Fruit fly (Drosophila melanogaster) whole organism, embryonic: ENCODE data around the gene CG5376.
A peak's percentile ranks its signal among the peaks of the same experiment; 100 is the strongest.

Source experiments
- Adf1 ChIP-seq: fragments of 200-800 bp; sonication (Bioruptor generic); IDR thresholded peaks from 2 replicates; pipeline ENCODE4 v1.3.6; 2022; ENCODE audit warnings: missing biosample characterization, missing genetic modification characterization
- Awh ChIP-seq: fragments of 200-800 bp; sonication (Bioruptor generic); IDR thresholded peaks from 2 replicates; pipeline ENCODE4, ENCODE4 v1.3.6; 2022; ENCODE audit warnings: missing biosample characterization, missing genetic modification characterization
- CG10209 ChIP-seq: fragments of 200-800 bp; sonication (Bioruptor generic); optimal IDR thresholded peaks from 3 replicates; lab custom pipeline; 2017; ENCODE audit warnings: missing biosample characterization, mild to moderate bottlenecking, missing genetic modification characterization, missing genetic modification reagents
- CG12391 ChIP-seq: fragments of 200-800 bp; sonication (Bioruptor generic); optimal IDR thresholded peaks from 3 replicates; lab custom pipeline; 2018; ENCODE audit warnings: missing biosample characterization, mild to moderate bottlenecking, missing genetic modification characterization, moderate library complexity
- CG13123 ChIP-seq: fragments of 200-800 bp; sonication (Bioruptor generic); optimal IDR thresholded peaks from 2 replicates; lab custom pipeline; 2016; ENCODE audit warnings: missing biosample characterization, missing genetic modification characterization
- CG15011 ChIP-seq: fragments of 200-800 bp; sonication (Bioruptor generic); optimal IDR thresholded peaks from 3 replicates; lab custom pipeline; 2018; ENCODE audit warnings: missing biosample characterization, mild to moderate bottlenecking, missing genetic modification characterization
- CG1602 ChIP-seq: fragments of 200-800 bp; sonication (Bioruptor generic); optimal IDR thresholded peaks from 3 replicates; lab custom pipeline; 2016; ENCODE audit warnings: missing biosample characterization, missing genetic modification characterization
- CG18011 ChIP-seq: fragments of 200-800 bp; sonication (Bioruptor generic); optimal IDR thresholded peaks from 2 replicates; lab custom pipeline; 2017; ENCODE audit warnings: missing biosample characterization, missing genetic modification characterization, mild to moderate bottlenecking, moderate library complexity, missing genotype
- CG2678 ChIP-seq: fragments of 200-800 bp; sonication (Bioruptor generic); optimal IDR thresholded peaks from 3 replicates; lab custom pipeline; 2019; ENCODE audit warnings: missing biosample characterization, mild to moderate bottlenecking, missing genetic modification characterization, moderate library complexity
- CG2889 ChIP-seq: fragments of 200-800 bp; sonication (Bioruptor generic); IDR thresholded peaks from 3 replicates; pipeline ENCODE4 v1.3.6; 2022; ENCODE audit warnings: missing biosample characterization, missing genetic modification characterization
- CG30403 ChIP-seq: fragments of 200-800 bp; sonication (Bioruptor generic); optimal IDR thresholded peaks from 3 replicates; lab custom pipeline; 2016; ENCODE audit warnings: missing biosample characterization, missing genetic modification characterization
- CG3847 ChIP-seq: fragments of 200-800 bp; sonication (Bioruptor generic); IDR thresholded peaks from 2 replicates; pipeline ENCODE4 v1.3.6; 2022; ENCODE audit warnings: missing biosample characterization, missing genetic modification characterization
- CG8089 ChIP-seq: fragments of 200-800 bp; sonication (Bioruptor generic); optimal IDR thresholded peaks from 3 replicates; lab custom pipeline; 2016; ENCODE audit warnings: missing biosample characterization, missing genetic modification characterization
- CG8765 ChIP-seq: fragments of 200-800 bp; sonication (Bioruptor generic); IDR thresholded peaks from 2 replicates; pipeline ENCODE4 v1.3.6; 2022; ENCODE audit warnings: missing biosample characterization, missing genetic modification characterization
- CG8944 ChIP-seq: fragments of 200-800 bp; sonication (Bioruptor generic); optimal IDR thresholded peaks from 3 replicates; lab custom pipeline; 2016; ENCODE audit warnings: missing biosample characterization, missing genetic modification characterization
- CHES-1-like ChIP-seq: fragments of 200-800 bp; sonication (Bioruptor generic); optimal IDR thresholded peaks from 2 replicates; lab custom pipeline; 2016; ENCODE audit warnings: missing biosample characterization, missing genetic modification characterization
- Camta ChIP-seq: fragments of 200-800 bp; sonication (Bioruptor generic); optimal IDR thresholded peaks from 2 replicates; lab custom pipeline; 2016; ENCODE audit warnings: missing biosample characterization, missing genetic modification characterization
- Chrac-16 ChIP-seq: fragments of 200-800 bp; sonication (Bioruptor generic); optimal IDR thresholded peaks from 3 replicates; lab custom pipeline; 2016; ENCODE audit warnings: missing biosample characterization, missing genetic modification characterization
- Dref ChIP-seq: fragments of 200-800 bp; sonication (Bioruptor generic); IDR thresholded peaks from 2 replicates; pipeline ENCODE4 v1.3.6; 2022; ENCODE audit warnings: missing biosample characterization, missing genetic modification characterization
- Gug ChIP-seq: fragments of 200-800 bp; sonication (Bioruptor generic); IDR thresholded peaks from 4 replicates; pipeline ENCODE4 v1.3.6; 2022; ENCODE audit warnings: missing biosample characterization, missing genetic modification characterization
- HmgD ChIP-seq: fragments of 200-800 bp; sonication (Bioruptor generic); optimal IDR thresholded peaks from 3 replicates; lab custom pipeline; 2016; ENCODE audit warnings: missing biosample characterization, missing genetic modification characterization
- Hmr ChIP-seq: fragments of 200-800 bp; sonication (Bioruptor generic); optimal IDR thresholded peaks from 3 replicates; lab custom pipeline; 2017; ENCODE audit warnings: mild to moderate bottlenecking, missing biosample characterization, missing genetic modification reagents, missing genetic modification characterization
- Hsf ChIP-seq: fragments of 200-800 bp; sonication (Bioruptor generic); optimal IDR thresholded peaks from 3 replicates; lab custom pipeline; 2016; ENCODE audit warnings: missing biosample characterization, missing genetic modification characterization
- MESR4 ChIP-seq: fragments of 200-800 bp; sonication (Bioruptor generic); optimal IDR thresholded peaks from 2 replicates; lab custom pipeline; 2018; ENCODE audit warnings: missing biosample characterization, mild to moderate bottlenecking, missing genetic modification characterization, moderate library complexity
- Mad ChIP-seq: fragments of 200-800 bp; sonication (Bioruptor generic); optimal IDR thresholded peaks from 2 replicates; lab custom pipeline; 2016; ENCODE audit warnings: missing biosample characterization, missing genetic modification characterization
- Med ChIP-seq: fragments of 200-800 bp; sonication (Bioruptor generic); peaks from one replicate; lab custom pipeline; 2016; ENCODE audit warnings: missing biosample characterization, missing genetic modification characterization, mild to moderate bottlenecking, inconsistent platforms, moderate library complexity
- NC2α ChIP-seq: fragments of 200-800 bp; sonication (Bioruptor generic); optimal IDR thresholded peaks from 2 replicates; lab custom pipeline; 2016; ENCODE audit warnings: missing biosample characterization, missing genetic modification characterization
- Neu2 ChIP-seq: fragments of 200-800 bp; sonication (Bioruptor generic); optimal IDR thresholded peaks from 3 replicates; lab custom pipeline; 2016; ENCODE audit warnings: missing biosample characterization, missing genetic modification characterization, borderline replicate concordance
- Poxn ChIP-seq: fragments of 200-800 bp; sonication (Bioruptor generic); IDR thresholded peaks from 2 replicates; pipeline ENCODE4 v1.3.6; 2022; ENCODE audit warnings: missing biosample characterization, missing genetic modification characterization
- Trl ChIP-seq, 3 experiments: fragments of >200 bp in 2 of 3; fragments of 200-800 bp in 1 of 3; sonication (Bioruptor generic) in 1 of 3; optimal IDR thresholded peaks; 2 replicates in 1 of 3; 3 replicates in 2 of 3; lab custom pipeline; 2016 to 2017; ENCODE audit warnings: missing biosample characterization in 1 of 3, missing genetic modification characterization in 1 of 3
- dmrt99B ChIP-seq: fragments of 200-800 bp; sonication (Bioruptor generic); optimal IDR thresholded peaks from 2 replicates; lab custom pipeline; 2018; ENCODE audit warnings: missing biosample characterization, mild to moderate bottlenecking, missing genetic modification characterization, moderate library complexity
- fd3F ChIP-seq: fragments of 200-800 bp; sonication (Bioruptor generic); optimal IDR thresholded peaks from 2 replicates; lab custom pipeline; 2018; ENCODE audit warnings: missing biosample characterization, mild to moderate bottlenecking, missing genetic modification characterization, moderate library complexity
- gce ChIP-seq: fragments of 200-800 bp; sonication (Bioruptor generic); IDR thresholded peaks from 3 replicates; pipeline ENCODE4 v1.3.6; 2022; ENCODE audit warnings: missing biosample characterization, missing genetic modification characterization
- her ChIP-seq: fragments of 200-800 bp; sonication (Bioruptor generic); optimal IDR thresholded peaks from 2 replicates; lab custom pipeline; 2016; ENCODE audit warnings: missing biosample characterization, missing genetic modification characterization
- jigr1 ChIP-seq: fragments of 200-800 bp; sonication (Bioruptor generic); IDR thresholded peaks from 3 replicates; pipeline ENCODE4 v1.3.6; 2022; ENCODE audit warnings: missing biosample characterization, missing genetic modification characterization
- klu ChIP-seq: fragments of 200-800 bp; sonication (Bioruptor generic); IDR thresholded peaks from 2 replicates; pipeline ENCODE4 v1.3.6; 2022; ENCODE audit warnings: missing biosample characterization, missing genetic modification characterization
- kni ChIP-seq: fragments of 200-800 bp; sonication (Bioruptor generic); optimal IDR thresholded peaks from 3 replicates; lab custom pipeline; 2017; ENCODE audit warnings: mild to moderate bottlenecking, missing biosample characterization, missing genetic modification reagents, missing genetic modification characterization
- odd ChIP-seq: fragments of 200-800 bp; sonication (Bioruptor generic); optimal IDR thresholded peaks from 2 replicates; lab custom pipeline; 2017; ENCODE audit warnings: missing biosample characterization, mild to moderate bottlenecking, missing genetic modification characterization
- onecut ChIP-seq: fragments of 200-800 bp; sonication (Bioruptor generic); IDR thresholded peaks from 2 replicates; pipeline ENCODE4 v1.3.6; 2022; ENCODE audit warnings: missing biosample characterization, missing genetic modification characterization
- pan ChIP-seq, 4 experiments: fragments of >200 bp in 3 of 4; fragments of 200-800 bp in 1 of 4; sonication (Bioruptor generic) in 1 of 4; optimal IDR thresholded peaks in 3 of 4; IDR thresholded peaks in 1 of 4; 2 replicates each; pipeline versions ENCODE4 v1.3.6 to Lab custom; 2017 to 2022; ENCODE audit warnings: missing biosample characterization in 2 of 4, missing genetic modification characterization in 2 of 4, mixed read lengths in 1 of 4
- pzg ChIP-seq: fragments of 200-800 bp; sonication (Bioruptor generic); optimal IDR thresholded peaks from 3 replicates; lab custom pipeline; 2018; ENCODE audit warnings: missing biosample characterization, mild to moderate bottlenecking, missing genetic modification characterization, moderate library complexity
- sd ChIP-seq: fragments of 200-800 bp; sonication (Bioruptor generic); optimal IDR thresholded peaks from 3 replicates; lab custom pipeline; 2018; ENCODE audit warnings: missing biosample characterization, mild to moderate bottlenecking, missing genetic modification characterization, moderate library complexity
- sens ChIP-seq: fragments of 200-800 bp; sonication (Bioruptor generic); peaks from one replicate; lab custom pipeline; 2016; ENCODE audit warnings: missing biosample characterization, missing genetic modification characterization
- seq ChIP-seq: fragments of 200-800 bp; sonication (Bioruptor generic); IDR thresholded peaks from 2 replicates; pipeline ENCODE4 v1.3.6; 2022; ENCODE audit warnings: missing biosample characterization, missing genetic modification characterization
- sisA ChIP-seq: fragments of 200-800 bp; sonication (Bioruptor generic); IDR thresholded peaks from 2 replicates; pipeline ENCODE4 v1.3.6; 2022; ENCODE audit warnings: missing biosample characterization, missing genetic modification characterization
- slbo ChIP-seq: fragments of 200-800 bp; sonication (Bioruptor generic); IDR thresholded peaks from 2 replicates; pipeline ENCODE4 v1.3.6; 2022; ENCODE audit warnings: missing biosample characterization, missing genetic modification characterization
- stc ChIP-seq: fragments of 200-800 bp; sonication (Bioruptor generic); IDR thresholded peaks from 2 replicates; pipeline ENCODE4 v1.3.6; 2022; ENCODE audit warnings: missing biosample characterization, missing genetic modification characterization
- sug ChIP-seq: fragments of 200-800 bp; optimal IDR thresholded peaks from 2 replicates; lab custom pipeline; 2019; ENCODE audit warnings: missing biosample characterization, mild to moderate bottlenecking, missing genetic modification characterization, moderate library complexity
- tll ChIP-seq, 2 experiments: fragments of 200-800 bp in 1 of 2; fragments of >200 bp in 1 of 2; sonication (Bioruptor generic) in 1 of 2; optimal IDR thresholded peaks; 2 replicates each; lab custom pipeline; 2017 to 2019; ENCODE audit warnings: missing biosample characterization in 2 of 2, missing genetic modification characterization in 2 of 2, mild to moderate bottlenecking in 1 of 2, moderate library complexity in 1 of 2

The CG5376 gene

dm6 chr3R:22461673-22462585 is 26.8 kb downstream of the CG5376 start, which contains the start of the genes Rpn7 and AP-2mu (continued):
- no peak for TF ChIP-seq dmrt99B (tag; lab: Kevin White, UChicago)
- TF ChIP-seq Chrac-16 (GFP tag; lab: Kevin White, UChicago): no peak
- peak; percentile 11; the same call in 1 of the 2 replicates for TF ChIP-seq slbo (GFP tag; lab: Robert Waterston, UW)
- no peak for TF ChIP-seq CG3847 (GFP tag; lab: Robert Waterston, UW)
- no peak for TF ChIP-seq Mad (GFP tag; lab: Kevin White, UChicago)
- TF ChIP-seq CG8765 (GFP tag; lab: Robert Waterston, UW): no peak
- TF ChIP-seq Hmr (GFP tag; lab: Kevin White, UChicago): no peak
- TF ChIP-seq CG1602: no peak
- TF ChIP-seq CG10209: no peak
- peak in 1 of 2 experiments; percentile 2 for TF ChIP-seq tll (GFP tag; optimal IDR thresholded peaks at IDR 0.05; lab: Kevin White, UChicago)
- no peak for TF ChIP-seq HmgD
- no peak for TF ChIP-seq CG8944 (GFP tag; lab: Kevin White, UChicago)
- TF ChIP-seq CG2678 (tag; lab: Kevin White, UChicago): peak; percentile 13
- TF ChIP-seq odd (GFP tag; lab: Kevin White, UChicago): no peak
- TF ChIP-seq seq: no peak
- TF ChIP-seq her (GFP tag; lab: Kevin White, UChicago): no peak
- no peak for TF ChIP-seq Neu2 (GFP tag; lab: Kevin White, UChicago)
- TF ChIP-seq CG12391 (tag; lab: Kevin White, UChicago): peak; percentile 66
- TF ChIP-seq sug (tag; lab: Kevin White, UChicago): peak; percentile 18
- TF ChIP-seq klu (GFP tag; lab: Robert Waterston, UW): no peak
- TF ChIP-seq CG2889 (GFP tag; lab: Robert Waterston, UW): no peak
- no peak for TF ChIP-seq jigr1 (GFP tag; lab: Robert Waterston, UW)
- TF ChIP-seq kni: peak; percentile 10
- TF ChIP-seq Dref (GFP tag; lab: Robert Waterston, UW): peak; percentile 61
- TF ChIP-seq Poxn: no peak
- TF ChIP-seq pan (optimal IDR thresholded peaks at IDR 0.05; lab: Kevin White, UChicago): no peak
- peak in 1 of 2 experiments; percentile 18 for TF ChIP-seq pan (GFP tag; optimal IDR thresholded peaks at IDR 0.05 in 1 of 2, IDR thresholded peaks at IDR 0.05 in 1 of 2)
- no peak for TF ChIP-seq CG8089 (GFP tag; lab: Kevin White, UChicago)
- no peak for TF ChIP-seq Gug (GFP tag; lab: Robert Waterston, UW)
- peak; percentile 85 for TF ChIP-seq onecut (GFP tag; lab: Robert Waterston, UW)
- peak; percentile 54 for TF ChIP-seq CG30403 (GFP tag; lab: Kevin White, UChicago)
- no peak for TF ChIP-seq sisA
- no peak for TF ChIP-seq Trl (optimal IDR thresholded peaks at IDR 0.05; lab: Kevin White, UChicago)
- no peak for TF ChIP-seq Trl (GFP tag; optimal IDR thresholded peaks at IDR 0.05; lab: Kevin White, UChicago)
- peak; percentile 52 for TF ChIP-seq pzg (GFP tag; lab: Kevin White, UChicago)
- no peak for TF ChIP-seq NC2α (GFP tag; lab: Kevin White, UChicago)
- peak; percentile 54 for TF ChIP-seq Med (GFP tag; lab: Kevin White, UChicago)
- no peak for TF ChIP-seq Hsf (GFP tag; lab: Kevin White, UChicago)
- TF ChIP-seq gce (GFP tag; lab: Robert Waterston, UW): no peak
- TF ChIP-seq Camta: no peak
- no peak for TF ChIP-seq Adf1
- peak; percentile 57 for TF ChIP-seq MESR4 (GFP tag; lab: Kevin White, UChicago)
- TF ChIP-seq stc: no peak
- TF ChIP-seq sens (GFP tag; lab: Kevin White, UChicago): peak; percentile 78
- TF ChIP-seq Awh (GFP tag; lab: Robert Waterston, UW): no peak
- no peak for TF ChIP-seq CG15011 (GFP tag; lab: Kevin White, UChicago)
- TF ChIP-seq fd3F (GFP tag; lab: Kevin White, UChicago): no peak
- TF ChIP-seq CG13123: no peak
- peak; percentile 7 for TF ChIP-seq sd (tag; lab: Kevin White, UChicago)
- no peak for TF ChIP-seq CHES-1-like
- TF ChIP-seq CG18011 (GFP tag; lab: Kevin White, UChicago): no peak
